Fruit fly (Drosophila melanogaster) whole organism, embryonic: ENCODE measurements around the gene Sfp23F.

Source experiments
- Ada2b ChIP-seq: fragments of 200-800 bp; sonication (Bioruptor generic); IDR thresholded peaks from 2 replicates; pipeline ENCODE4 v1.3.6; 2022; ENCODE audit warnings: missing biosample characterization, missing genetic modification characterization
- Awh ChIP-seq: fragments of 200-800 bp; sonication (Bioruptor generic); IDR thresholded peaks from 2 replicates; pipeline ENCODE4, ENCODE4 v1.3.6; 2022; ENCODE audit warnings: missing biosample characterization, missing genetic modification characterization
- Blimp-1 ChIP-seq: fragments of 200-800 bp; sonication (Bioruptor generic); optimal IDR thresholded peaks from 3 replicates; lab custom pipeline; 2018; ENCODE audit warnings: missing biosample characterization, missing genetic modification characterization, mild to moderate bottlenecking, moderate library complexity, missing genetic modification reagents
- CG10274 ChIP-seq: fragments of 200-800 bp; sonication (Bioruptor generic); optimal IDR thresholded peaks from 3 replicates; lab custom pipeline; 2017; ENCODE audit warnings: missing biosample characterization, mild to moderate bottlenecking, missing genetic modification characterization
- CG10431 ChIP-seq: fragments of 200-800 bp; sonication (Bioruptor generic); optimal IDR thresholded peaks from 3 replicates; lab custom pipeline; 2018; ENCODE audit warnings: missing biosample characterization, mild to moderate bottlenecking, missing genetic modification characterization
- CG12071 ChIP-seq: fragments of 200-800 bp; sonication (Bioruptor generic); optimal IDR thresholded peaks from 3 replicates; lab custom pipeline; 2018; ENCODE audit warnings: missing biosample characterization, mild to moderate bottlenecking, missing genetic modification characterization
- CG12659 ChIP-seq: fragments of 200-800 bp; sonication (Bioruptor generic); optimal IDR thresholded peaks from 3 replicates; lab custom pipeline; 2017; ENCODE audit warnings: mild to moderate bottlenecking, missing biosample characterization, missing genetic modification reagents, missing genetic modification characterization
- CG13296 ChIP-seq: fragments of 200-800 bp; sonication (Bioruptor generic); optimal IDR thresholded peaks from 3 replicates; lab custom pipeline; 2018; ENCODE audit warnings: missing biosample characterization, mild to moderate bottlenecking, missing genetic modification characterization
- CG14441 ChIP-seq: fragments of 200-800 bp; sonication (Bioruptor generic); IDR thresholded peaks from 2 replicates; pipeline ENCODE4 v1.3.6; 2022; ENCODE audit warnings: missing biosample characterization, missing genetic modification characterization
- CG15601 ChIP-seq: fragments of 200-800 bp; sonication (Bioruptor generic); optimal IDR thresholded peaks from 3 replicates; lab custom pipeline; 2019; ENCODE audit warnings: missing biosample characterization, mild to moderate bottlenecking, missing genetic modification characterization, moderate library complexity
- CG17328 ChIP-seq: fragments of 200-800 bp; sonication (Bioruptor generic); IDR thresholded peaks from 2 replicates; pipeline ENCODE4 v1.3.6; 2022; ENCODE audit warnings: missing biosample characterization, missing genetic modification characterization
- CG1792 ChIP-seq: fragments of 200-800 bp; sonication (Bioruptor generic); optimal IDR thresholded peaks from 2 replicates; lab custom pipeline; 2016; ENCODE audit warnings: missing biosample characterization, missing genetic modification characterization
- CG18011 ChIP-seq: fragments of 200-800 bp; sonication (Bioruptor generic); optimal IDR thresholded peaks from 2 replicates; lab custom pipeline; 2017; ENCODE audit warnings: missing biosample characterization, missing genetic modification characterization, mild to moderate bottlenecking, moderate library complexity, missing genotype
- CG18476 ChIP-seq: fragments of 200-800 bp; sonication (Bioruptor generic); optimal IDR thresholded peaks from 2 replicates; lab custom pipeline; 2016; ENCODE audit warnings: missing biosample characterization, mild to moderate bottlenecking, missing genetic modification characterization
- CG2120 ChIP-seq: fragments of 200-800 bp; sonication (Bioruptor generic); optimal IDR thresholded peaks from 3 replicates; lab custom pipeline; 2016; ENCODE audit warnings: missing biosample characterization, missing genetic modification characterization
- CG3281 ChIP-seq: fragments of 200-800 bp; sonication (Bioruptor generic); optimal IDR thresholded peaks from 3 replicates; lab custom pipeline; 2017; ENCODE audit warnings: missing biosample characterization, mild to moderate bottlenecking, missing genetic modification characterization
- CG3838 ChIP-seq: fragments of 200-800 bp; sonication (Bioruptor generic); optimal IDR thresholded peaks from 3 replicates; lab custom pipeline; 2016; ENCODE audit warnings: missing biosample characterization, missing genetic modification characterization
- CG4707 ChIP-seq: fragments of 200-800 bp; sonication (Bioruptor generic); optimal IDR thresholded peaks from 2 replicates; lab custom pipeline; 2018; ENCODE audit warnings: missing biosample characterization, mild to moderate bottlenecking, missing genetic modification characterization, moderate library complexity
- CG7372 ChIP-seq: fragments of 200-800 bp; sonication (Bioruptor generic); IDR thresholded peaks from 2 replicates; pipeline ENCODE4 v1.3.6; 2022; ENCODE audit warnings: missing biosample characterization, missing genetic modification characterization
- CrebB ChIP-seq: fragments of 200-800 bp; sonication (Bioruptor generic); optimal IDR thresholded peaks from 3 replicates; lab custom pipeline; 2018; ENCODE audit warnings: missing biosample characterization, mild to moderate bottlenecking, missing genetic modification characterization
- Deaf1 ChIP-seq: fragments of 200-800 bp; optimal IDR thresholded peaks from 3 replicates; lab custom pipeline; 2019; ENCODE audit warnings: missing biosample characterization, mild to moderate bottlenecking, missing genetic modification characterization, moderate library complexity
- GATAe ChIP-seq: fragments of 200-800 bp; sonication (Bioruptor generic); conservative IDR thresholded peaks from 2 replicates; pipeline ENCODE4 v1.3.6; 2022; ENCODE audit warnings: missing biosample characterization, missing genetic modification characterization
- Gsc ChIP-seq: fragments of 200-800 bp; sonication (Bioruptor generic); IDR thresholded peaks from 2 replicates; pipeline ENCODE4 v1.3.6; 2022; ENCODE audit warnings: missing biosample characterization, missing genetic modification characterization
- HLH4C ChIP-seq: fragments of 200-800 bp; sonication (Bioruptor generic); IDR thresholded peaks from 3 replicates; pipeline ENCODE4 v1.3.6; 2022; ENCODE audit warnings: missing biosample characterization, missing genetic modification characterization; ENCODE audit not compliant: partially characterized antibody
- HmgZ ChIP-seq: fragments of 200-800 bp; sonication (Bioruptor generic); optimal IDR thresholded peaks from 2 replicates; lab custom pipeline; 2018; ENCODE audit warnings: missing biosample characterization, mild to moderate bottlenecking, missing genetic modification characterization
- Meics ChIP-seq: fragments of 200-800 bp; sonication (Bioruptor generic); optimal IDR thresholded peaks from 2 replicates; lab custom pipeline; 2017; ENCODE audit warnings: missing biosample characterization, mild to moderate bottlenecking, missing genetic modification characterization
- btn ChIP-seq: fragments of 200-800 bp; sonication (Bioruptor generic); optimal IDR thresholded peaks from 2 replicates; lab custom pipeline; 2016; ENCODE audit warnings: missing biosample characterization, missing genetic modification characterization
- chm ChIP-seq: fragments of 200-800 bp; sonication (Bioruptor generic); IDR thresholded peaks from 2 replicates; pipeline ENCODE4 v1.3.6; 2022; ENCODE audit warnings: missing biosample characterization, missing genetic modification characterization
- crc ChIP-seq: fragments of 200-800 bp; sonication (Bioruptor generic); optimal IDR thresholded peaks from 2 replicates; lab custom pipeline; 2016; ENCODE audit warnings: missing biosample characterization, missing genetic modification characterization
- crol ChIP-seq: fragments of 200-800 bp; sonication (Bioruptor generic); IDR thresholded peaks from 2 replicates; pipeline ENCODE4 v1.3.6; 2022; ENCODE audit warnings: missing biosample characterization, missing genetic modification characterization
- da ChIP-seq: fragments of 200-800 bp; sonication (Bioruptor generic); optimal IDR thresholded peaks from 2 replicates; lab custom pipeline; 2016; ENCODE audit warnings: missing biosample characterization, missing genetic modification characterization
- dati ChIP-seq: fragments of 200-800 bp; sonication (Bioruptor generic); IDR thresholded peaks from 2 replicates; pipeline ENCODE4 v1.3.6; 2022; ENCODE audit warnings: missing biosample characterization, missing genetic modification characterization
- eyg ChIP-seq: fragments of 200-800 bp; sonication (Bioruptor generic); optimal IDR thresholded peaks from 3 replicates; lab custom pipeline; 2016; ENCODE audit warnings: missing biosample characterization, missing genetic modification characterization
- gfzf ChIP-seq: fragments of 200-800 bp; sonication (Bioruptor generic); optimal IDR thresholded peaks from 2 replicates; lab custom pipeline; 2016; ENCODE audit warnings: missing biosample characterization, mild to moderate bottlenecking, missing genetic modification characterization, moderate library complexity
- gsb ChIP-seq: fragments of 200-800 bp; sonication (Bioruptor generic); IDR thresholded peaks from 2 replicates; pipeline ENCODE4 v1.3.6; 2022; ENCODE audit warnings: missing biosample characterization, missing genetic modification characterization
- h ChIP-seq: fragments of >200 bp; optimal IDR thresholded peaks from 2 replicates; lab custom pipeline; 2017
- ind ChIP-seq: fragments of 200-800 bp; sonication (Bioruptor generic); optimal IDR thresholded peaks from 3 replicates; lab custom pipeline; 2016; ENCODE audit warnings: missing biosample characterization, missing genetic modification characterization
- insv ChIP-seq, 2 experiments: fragments of 200-800 bp; sonication (Bioruptor generic); optimal IDR thresholded peaks; 3 replicates each; lab custom pipeline; 2016 to 2018; ENCODE audit warnings: missing biosample characterization in 2 of 2, missing genetic modification characterization in 2 of 2
- kah ChIP-seq: fragments of 200-800 bp; sonication (Bioruptor generic); optimal IDR thresholded peaks from 2 replicates; lab custom pipeline; 2018; ENCODE audit warnings: missing biosample characterization, mild to moderate bottlenecking, missing genetic modification characterization
- knrl ChIP-seq: fragments of 200-800 bp; sonication (Bioruptor generic); IDR thresholded peaks from 3 replicates; pipeline ENCODE4 v1.3.6; 2022; ENCODE audit warnings: missing biosample characterization, missing genetic modification characterization; ENCODE audit not compliant: partially characterized antibody
- mld ChIP-seq: fragments of 200-800 bp; sonication (Bioruptor generic); IDR thresholded peaks from 3 replicates; pipeline ENCODE4 v1.3.6; 2022; ENCODE audit warnings: missing biosample characterization, missing genetic modification characterization; ENCODE audit not compliant: partially characterized antibody
- nerfin-1 ChIP-seq: fragments of 200-800 bp; sonication (Bioruptor generic); optimal IDR thresholded peaks from 3 replicates; lab custom pipeline; 2019; ENCODE audit warnings: missing biosample characterization, mild to moderate bottlenecking, missing genetic modification characterization, moderate library complexity
- pfk ChIP-seq: fragments of 200-800 bp; sonication (Bioruptor generic); optimal IDR thresholded peaks from 2 replicates; lab custom pipeline; 2018; ENCODE audit warnings: missing biosample characterization, mild to moderate bottlenecking, missing genetic modification characterization, moderate library complexity
- pita ChIP-seq: fragments of 200-800 bp; sonication (Bioruptor generic); optimal IDR thresholded peaks from 2 replicates; lab custom pipeline; 2017; ENCODE audit warnings: missing biosample characterization, mild to moderate bottlenecking, missing genetic modification characterization
- pros ChIP-seq: fragments of 200-800 bp; sonication (Bioruptor generic); optimal IDR thresholded peaks from 3 replicates; lab custom pipeline; 2019; ENCODE audit warnings: missing biosample characterization, mild to moderate bottlenecking, missing genetic modification characterization, moderate library complexity
- pzg ChIP-seq: fragments of 200-800 bp; sonication (Bioruptor generic); optimal IDR thresholded peaks from 3 replicates; lab custom pipeline; 2018; ENCODE audit warnings: missing biosample characterization, mild to moderate bottlenecking, missing genetic modification characterization, moderate library complexity
- rib ChIP-seq: fragments of 200-800 bp; sonication (Bioruptor generic); IDR thresholded peaks from 2 replicates; pipeline ENCODE4 v1.3.6; 2022; ENCODE audit warnings: missing biosample characterization, missing genetic modification characterization
- seq ChIP-seq: fragments of 200-800 bp; sonication (Bioruptor generic); IDR thresholded peaks from 2 replicates; pipeline ENCODE4 v1.3.6; 2022; ENCODE audit warnings: missing biosample characterization, missing genetic modification characterization
- slou ChIP-seq: fragments of 200-800 bp; sonication (Bioruptor generic); optimal IDR thresholded peaks from 3 replicates; lab custom pipeline; 2016; ENCODE audit warnings: missing biosample characterization, missing genetic modification characterization
- tin ChIP-seq: fragments of 200-800 bp; sonication (Bioruptor generic); optimal IDR thresholded peaks from 3 replicates; lab custom pipeline; 2016; ENCODE audit warnings: missing biosample characterization, missing genetic modification characterization
- ttk ChIP-seq: fragments of 200-800 bp; sonication (Bioruptor generic); IDR thresholded peaks from 2 replicates; pipeline ENCODE4 v2.1.2; 2022; ENCODE audit warnings: missing biosample characterization, missing genetic modification characterization
- zf30C ChIP-seq: fragments of 200-800 bp; sonication (Bioruptor generic); optimal IDR thresholded peaks from 3 replicates; lab custom pipeline; 2018; ENCODE audit warnings: missing biosample characterization, mild to moderate bottlenecking, missing genetic modification characterization

The Sfp23F gene

dm6 chr2L:3435086-3435485 is 47.5 kb upstream of the Sfp23F start (continued):
- TF ChIP-seq CG10274 (GFP tag; lab: Kevin White, UChicago) = no peak
- no peak for TF ChIP-seq dati (GFP tag; lab: Robert Waterston, UW)
- no peak for TF ChIP-seq h (lab: Kevin White, UChicago)
- peak; percentile 7 for TF ChIP-seq nerfin-1 (tag; lab: Kevin White, UChicago)
- TF ChIP-seq gsb = no peak
- TF ChIP-seq insv (GFP tag; optimal IDR thresholded peaks at IDR 0.05; lab: Kevin White, UChicago) = no peak
- TF ChIP-seq slou = no peak
- no peak for TF ChIP-seq pros (GFP tag; lab: Kevin White, UChicago)
- TF ChIP-seq ind (GFP tag; lab: Kevin White, UChicago) = peak; percentile 55
- TF ChIP-seq CG18011 = no peak
- TF ChIP-seq CG18476 (GFP tag; lab: Kevin White, UChicago) = no peak
- TF ChIP-seq ttk (GFP tag; lab: Robert Waterston, UW) = peak; percentile 62
- no peak for TF ChIP-seq Deaf1 (tag; lab: Kevin White, UChicago)
- TF ChIP-seq GATAe (GFP tag; lab: Robert Waterston, UW) = no peak
- no peak for TF ChIP-seq CG12659 (GFP tag; lab: Kevin White, UChicago)
- TF ChIP-seq seq (GFP tag; lab: Robert Waterston, UW) = no peak
- peak; percentile 52 for TF ChIP-seq Blimp-1 (GFP tag; lab: Kevin White, UChicago)
- no peak for TF ChIP-seq knrl (GFP tag; lab: Robert Waterston, UW)
- no peak for TF ChIP-seq btn (GFP tag; lab: Kevin White, UChicago)
- no peak for TF ChIP-seq gfzf (GFP tag; lab: Kevin White, UChicago)
- TF ChIP-seq CG3281 (GFP tag; lab: Kevin White, UChicago) = no peak
- TF ChIP-seq CG15601 (tag; lab: Kevin White, UChicago) = no peak
- TF ChIP-seq CG13296 (GFP tag; lab: Kevin White, UChicago) = no peak
- TF ChIP-seq CG14441 (GFP tag; lab: Robert Waterston, UW) = 0 out of 2 replicates have a peak, but pooled peaks have one; percentile 29
- TF ChIP-seq kah (GFP tag; lab: Kevin White, UChicago) = no peak
- 0 out of 2 replicates have a peak, but pooled peaks have one; percentile 31 for TF ChIP-seq Gsc (GFP tag; lab: Robert Waterston, UW)
- no peak for TF ChIP-seq pfk
- no peak for TF ChIP-seq da (GFP tag; lab: Kevin White, UChicago)
- TF ChIP-seq CG2120 (GFP tag; lab: Kevin White, UChicago) = no peak
- no peak for TF ChIP-seq zf30C (GFP tag; lab: Kevin White, UChicago)
- no peak for TF ChIP-seq HmgZ (tag; lab: Kevin White, UChicago)
- no peak for TF ChIP-seq HLH4C (GFP tag; lab: Robert Waterston, UW)
- TF ChIP-seq CG4707 (GFP tag; lab: Kevin White, UChicago) = no peak
- TF ChIP-seq Meics (GFP tag; lab: Kevin White, UChicago) = no peak
- TF ChIP-seq CrebB (tag; lab: Kevin White, UChicago) = no peak
- TF ChIP-seq crol (GFP tag; lab: Robert Waterston, UW) = peak; percentile 61
- no peak for TF ChIP-seq CG1792
- TF ChIP-seq Ada2b (GFP tag; lab: Robert Waterston, UW) = peak; percentile 52; the same call in 1 of the 2 replicates
- no peak for TF ChIP-seq CG12071
- no peak for TF ChIP-seq pzg
- no peak for TF ChIP-seq rib (GFP tag; lab: Robert Waterston, UW)
- peak; percentile 34; the same call in 1 of the 2 replicates for TF ChIP-seq CG7372 (GFP tag; lab: Robert Waterston, UW)
- TF ChIP-seq eyg (GFP tag; lab: Kevin White, UChicago) = no peak
- TF ChIP-seq tin (GFP tag; lab: Kevin White, UChicago) = peak; percentile 32
- TF ChIP-seq mld = no peak
- peak; percentile 72 for TF ChIP-seq CG17328 (GFP tag; lab: Robert Waterston, UW)
- no peak for TF ChIP-seq crc (GFP tag; lab: Kevin White, UChicago)
- TF ChIP-seq Awh (GFP tag; lab: Robert Waterston, UW) = no peak
- no peak for TF ChIP-seq CG10431 (GFP tag; lab: Kevin White, UChicago)
- no peak for TF ChIP-seq CG3838
- TF ChIP-seq pita (GFP tag; lab: Kevin White, UChicago) = no peak
- peak; percentile 58; the same call in 1 of the 2 replicates for TF ChIP-seq chm (GFP tag; lab: Robert Waterston, UW)
